Worm (Caenorhabditis elegans): ENCODE measurements around the gene npp-25.

npp-25 gene

DNA sequence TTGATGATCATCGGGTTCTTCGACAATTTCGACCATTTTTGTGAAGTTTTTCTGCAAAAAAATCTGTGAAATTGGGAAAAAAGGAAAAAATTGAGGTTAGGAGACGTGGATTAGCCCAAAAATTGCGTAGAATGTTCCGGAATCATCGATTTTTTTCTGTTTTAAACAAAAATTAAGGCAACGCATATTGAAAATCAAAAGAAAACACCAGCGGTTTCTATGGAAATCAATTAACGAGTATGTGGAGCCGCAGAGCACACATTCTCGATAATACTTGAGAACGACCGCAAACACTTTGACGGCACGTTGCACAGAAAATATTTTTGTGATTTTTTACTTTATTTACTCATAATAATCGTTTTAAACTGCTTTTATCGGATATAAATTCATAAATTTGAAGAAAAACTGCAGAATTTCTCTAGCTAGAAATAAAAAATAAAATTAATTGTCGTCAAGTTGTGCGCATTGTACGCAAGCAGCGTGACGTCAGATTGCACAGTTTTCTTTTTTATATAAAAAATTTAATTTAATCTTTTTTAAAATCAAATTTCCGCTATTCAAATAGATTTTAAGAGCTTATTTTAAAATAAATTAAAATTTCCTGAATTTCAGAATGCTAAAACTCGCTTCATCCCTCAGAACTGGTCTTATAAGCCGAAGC, at the start of gene npp-25, which contains the start of gene mrps-10 (continued):
- peak; percentile 36 for TF ChIP-seq lin-38 (GFP tag; IDR thresholded peaks at IDR 0.05)
- no peak for TF ChIP-seq T26A8.4 (GFP tag; IDR thresholded peaks at IDR 0.05)
- TF ChIP-seq F44E2.7 (GFP tag; IDR thresholded peaks at IDR 0.05): no peak
- no peak for TF ChIP-seq F10B5.3 (tag; optimal IDR thresholded peaks at IDR 0.05)
- TF ChIP-seq D1046.2 (GFP tag; IDR thresholded peaks at IDR 0.05): no peak
- no peak for TF ChIP-seq ZK337.2 (GFP tag; IDR thresholded peaks at IDR 0.05)
- TF ChIP-seq daf-8 (GFP tag; IDR thresholded peaks at IDR 0.05): no peak
- no peak for TF ChIP-seq lin-15B (tag; optimal IDR thresholded peaks at IDR 0.05)
- no peak for TF ChIP-seq ZK546.5 (tag; optimal IDR thresholded peaks at IDR 0.05)
- no peak for TF ChIP-seq arid-1 (GFP tag; conservative IDR thresholded peaks at IDR 0.05)

DNA sequence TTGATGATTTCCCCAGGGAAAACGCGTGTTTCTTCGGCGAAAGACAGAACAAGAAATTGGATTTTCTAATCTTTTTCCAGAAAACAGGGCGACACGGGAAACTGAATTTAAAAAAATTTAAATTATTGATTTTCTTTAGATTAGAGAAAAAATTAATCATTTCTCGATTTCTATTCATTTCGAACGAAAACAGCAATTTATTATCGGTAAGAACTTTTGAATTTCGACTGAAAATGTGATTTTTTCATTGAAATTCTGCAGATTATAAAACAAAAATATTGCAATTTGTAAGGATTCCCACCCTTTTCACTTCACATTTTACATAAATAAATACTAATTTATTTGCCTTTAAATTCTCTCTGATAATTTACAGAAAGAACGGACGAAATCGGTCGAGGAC, 46.6 kb upstream of the npp-25 start, which contains the start of gene bckd-1A:
Gene bckd-1A, minus strand, starts transcription at position 101 of the 400 bp plus-strand sequence.
- TF ChIP-seq egl-27 (tag; optimal IDR thresholded peaks at IDR 0.05) (no peak), dve-1 (tag; optimal IDR thresholded peaks at IDR 0.05; ENCODE audit: insufficient read depth) (no peak), sdz-12 (GFP tag; optimal IDR thresholded peaks at IDR 0.05) (no peak), madf-5 (GFP tag; IDR thresholded peaks at IDR 0.05) (no peak), D1046.2 (GFP tag; IDR thresholded peaks at IDR 0.05) (no peak)

DNA sequence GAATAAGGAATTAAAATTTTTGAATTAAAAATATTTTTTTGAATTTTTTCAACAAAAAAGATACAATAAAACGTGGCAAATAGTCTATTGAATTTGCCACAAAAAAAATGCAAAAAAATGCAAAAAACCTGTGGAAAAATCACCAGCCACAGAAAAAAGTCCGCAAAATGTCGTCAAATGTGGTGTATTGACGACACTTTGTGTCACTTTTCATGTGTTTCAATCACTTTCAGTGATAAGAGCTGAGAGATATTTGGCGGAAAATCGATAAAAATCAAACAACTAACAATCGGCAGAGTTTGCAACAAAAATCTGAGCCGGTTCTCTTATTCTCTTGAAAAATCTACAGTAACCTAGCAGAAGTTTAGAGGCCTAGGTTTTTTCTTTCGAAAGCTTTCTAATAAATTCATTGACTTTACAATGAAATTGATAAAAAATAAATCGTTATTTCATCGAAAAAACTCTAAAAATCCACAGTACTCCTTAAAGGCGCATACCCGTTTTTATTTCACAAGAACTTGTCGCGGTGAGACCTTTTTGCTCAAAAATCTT, 46.1 kb upstream of the npp-25 start:
- peak; percentile 61 for TF ChIP-seq hlh-30 (tag; optimal IDR thresholded peaks at IDR 0.05; ENCODE audit: insufficient read depth)
- no peak for TF ChIP-seq tra-1 (GFP tag; IDR thresholded peaks at IDR 0.05)
- peak; percentile 35 for TF ChIP-seq mes-2 (tag; optimal IDR thresholded peaks at IDR 0.05; ENCODE audit: poor library complexity, severe bottlenecking)
- no peak for TF ChIP-seq spr-1 (tag; optimal IDR thresholded peaks at IDR 0.05)
- peak in 1 of 2 experiments; percentile 82 for TF ChIP-seq lsy-2 (tag; optimal IDR thresholded peaks at IDR 0.05)
- peak; percentile 58 for TF ChIP-seq dve-1 (tag; optimal IDR thresholded peaks at IDR 0.05; ENCODE audit: insufficient read depth)
- TF ChIP-seq nhr-102 (tag; optimal IDR thresholded peaks at IDR 0.05): no peak
- no peak for TF ChIP-seq vab-7 (GFP tag; IDR thresholded peaks at IDR 0.05)
- no peak for TF ChIP-seq D1046.2 (GFP tag; IDR thresholded peaks at IDR 0.05)
- TF ChIP-seq nhr-76 (tag; optimal IDR thresholded peaks at IDR 0.05): no peak
- peak; percentile 2 for TF ChIP-seq mep-1 (tag; optimal IDR thresholded peaks at IDR 0.05)
- TF ChIP-seq fkh-10 (GFP tag; optimal IDR thresholded peaks at IDR 0.05): no peak
- no peak for TF ChIP-seq lin-39 (tag; optimal IDR thresholded peaks at IDR 0.05)
- TF ChIP-seq nhr-42 (GFP tag; IDR thresholded peaks at IDR 0.05): no peak
- TF ChIP-seq dpl-1 (GFP tag; optimal IDR thresholded peaks at IDR 0.05): peak; percentile 43
- no peak for TF ChIP-seq daf-16 (GFP tag; optimal IDR thresholded peaks at IDR 0.05)
- peak; percentile 43 for TF ChIP-seq daf-16 (tag; optimal IDR thresholded peaks at IDR 0.05)
- no peak for TF ChIP-seq lin-29 (GFP tag; IDR thresholded peaks at IDR 0.05)
- TF ChIP-seq ces-1 (GFP tag; optimal IDR thresholded peaks at IDR 0.05): no peak
- peak; percentile 20 for TF ChIP-seq nhr-77 (tag; optimal IDR thresholded peaks at IDR 0.05)
- peak; percentile 39 for TF ChIP-seq hlh-11 (tag; optimal IDR thresholded peaks at IDR 0.05)
- TF ChIP-seq nhr-28 (tag; optimal IDR thresholded peaks at IDR 0.05): peak; percentile 32
- no peak for TF ChIP-seq lir-3 (tag; optimal IDR thresholded peaks at IDR 0.05)
- no peak for TF ChIP-seq ceh-62 (tag; optimal IDR thresholded peaks at IDR 0.05)
- peak in 1 of 2 experiments; percentile 99 for TF ChIP-seq unc-62 (GFP tag; optimal IDR thresholded peaks at IDR 0.05 in 1 of 2)
- no peak for TF ChIP-seq unc-62 (tag; optimal IDR thresholded peaks at IDR 0.05)
